Worm (Caenorhabditis elegans) whole organism, midembryonic: ENCODE measurements around the gene fbxc-19.
"Not testable (repeated sequence)": the region's sequence is repeated elsewhere in the genome, so short reads cannot be mapped to it uniquely, and the experiment has no call there.

Source experiments
- T22C8.4 ChIP-seq: fragments of 200-800 bp; sonication (Bioruptor generic); IDR thresholded peaks from 2 replicates; pipeline ENCODE4 v1.3.6; 2022; ENCODE audit warnings: missing genetic modification characterization, missing compliant biosample characterization
- cog-1 ChIP-seq: sonication (generic microtip); optimal IDR thresholded peaks from 2 replicates; lab custom pipeline; 2016; ENCODE audit warnings: missing genetic modification characterization, missing compliant biosample characterization
- flt-1 ChIP-seq: fragments of 200-800 bp; sonication (Bioruptor generic); IDR thresholded peaks from 2 replicates; pipeline ENCODE4 v1.3.6; 2022; ENCODE audit warnings: missing genetic modification characterization, missing compliant biosample characterization
- klf-2 ChIP-seq: fragments of 200-800 bp; sonication (Bioruptor generic); conservative IDR thresholded peaks from 2 replicates; pipeline ENCODE4 v1.3.6; 2022; ENCODE audit warnings: missing genetic modification reagents, missing genetic modification characterization, missing compliant biosample characterization
- med-1 ChIP-seq: sonication (generic microtip); optimal IDR thresholded peaks from 2 replicates; lab custom pipeline; 2017; ENCODE audit warnings: missing genetic modification characterization, mild to moderate bottlenecking, missing compliant biosample characterization, antibody characterized with exemption, missing genetic modification reagents; ENCODE audit not compliant: insufficient read depth
- ref-1 ChIP-seq: fragments of 200-800 bp; sonication (Bioruptor generic); conservative IDR thresholded peaks from 2 replicates; pipeline ENCODE4 v1.3.6; 2022; ENCODE audit warnings: missing genetic modification reagents, missing genetic modification characterization, missing compliant biosample characterization
- tab-1 ChIP-seq: fragments of 200-800 bp; sonication (Bioruptor generic); IDR thresholded peaks from 2 replicates; pipeline ENCODE4 v1.3.6; 2022; ENCODE audit warnings: missing genetic modification characterization, missing compliant biosample characterization
- ztf-23 ChIP-seq: fragments of 200-800 bp; sonication (Bioruptor generic); IDR thresholded peaks from 2 replicates; pipeline ENCODE4 v1.3.6; 2022; ENCODE audit warnings: missing genetic modification reagents, missing genetic modification characterization, missing compliant biosample characterization
- ztf-29 ChIP-seq: fragments of 200-800 bp; sonication (Bioruptor generic); IDR thresholded peaks from 2 replicates; pipeline ENCODE4 v1.3.6; 2022; ENCODE audit warnings: missing genetic modification reagents, missing genetic modification characterization, missing compliant biosample characterization

Gene fbxc-19

ce11 chrII:1848109-1848508 is 27.8 kb downstream of the fbxc-19 start, which contains the start of gene fbxb-97:
Gene fbxb-97, minus strand, starts transcription at chrII:1848161.
- TF ChIP-seq ztf-29 = no peak
- TF ChIP-seq flt-1 (GFP tag; lab: Robert Waterston, UW) = no peak
- no peak for TF ChIP-seq tab-1 (GFP tag; lab: Robert Waterston, UW)
- no peak for TF ChIP-seq cog-1
- no peak for TF ChIP-seq ztf-23 (GFP tag; lab: Robert Waterston, UW)
- no peak for TF ChIP-seq klf-2
- TF ChIP-seq ref-1 (GFP tag; lab: Robert Waterston, UW) = no peak
- no peak for TF ChIP-seq med-1 (GFP tag; lab: Kevin White, UChicago)
- no peak for TF ChIP-seq T22C8.4

ce11 chrII:1850299-1850698 is 30.0 kb downstream of the fbxc-19 start, which contains the start of gene fbxb-96:
Gene fbxb-96, minus strand, starts transcription at chrII:1850399.
- TF ChIP-seq cog-1 (no peak), flt-1 (GFP tag; lab: Robert Waterston, UW) (no peak), ztf-29 (no peak), med-1 (GFP tag; lab: Kevin White, UChicago) (no peak), T22C8.4 (no peak), ref-1 (GFP tag; lab: Robert Waterston, UW) (no peak), ztf-23 (GFP tag; lab: Robert Waterston, UW) (no peak), klf-2 (no peak), tab-1 (GFP tag; lab: Robert Waterston, UW) (no peak)

ce11 chrII:1850840-1851294 is 30.6 kb downstream of the fbxc-19 start, which contains the start of gene C52E2.3:
Gene C52E2.3, plus strand, starts transcription at chrII:1851244.
- TF ChIP-seq med-1 (GFP tag; lab: Kevin White, UChicago) (no peak), klf-2 (no peak), ztf-23 (GFP tag; lab: Robert Waterston, UW) (no peak), cog-1 (no peak), flt-1 (GFP tag; lab: Robert Waterston, UW) (no peak), T22C8.4 (no peak), tab-1 (GFP tag; lab: Robert Waterston, UW) (no peak)

- no peak for TF ChIP-seq ztf-23 (GFP tag; lab: Robert Waterston, UW)
- TF ChIP-seq tab-1 (GFP tag; lab: Robert Waterston, UW) = no peak
- no peak for TF ChIP-seq ztf-29
- no peak for TF ChIP-seq ref-1 (GFP tag; lab: Robert Waterston, UW)
- no peak for TF ChIP-seq T22C8.4
- TF ChIP-seq med-1 (GFP tag; lab: Kevin White, UChicago) = no peak
- TF ChIP-seq klf-2 = no peak
- TF ChIP-seq cog-1 = no peak
- TF ChIP-seq flt-1 (GFP tag; lab: Robert Waterston, UW) = no peak
These were observed 31.4 kb downstream of the fbxc-19 start for ce11 chrII:1851716-1852115.

ce11 chrII:1852503-1852902 is 32.2 kb downstream of the fbxc-19 start, which contains the start of gene C52E2.2:
Gene C52E2.2, plus strand, starts transcription at chrII:1852803.
- TF ChIP-seq cog-1 (no peak), ztf-23 (GFP tag; lab: Robert Waterston, UW) (no peak), flt-1 (GFP tag; lab: Robert Waterston, UW) (no peak)

- TF ChIP-seq med-1 (GFP tag; lab: Kevin White, UChicago); cog-1; flt-1 (GFP tag; lab: Robert Waterston, UW): not testable (repeated sequence)
These were observed 33.8 kb downstream of the fbxc-19 start, which contains the start of gene fbxb-95 for ce11 chrII:1854094-1854493. Gene fbxb-95, plus strand, starts transcription at chrII:1854394.

ce11 chrII:1861285-1861793 is 41.1 kb downstream of the fbxc-19 start, which contains the start of gene C16C4.18:
Gene C16C4.18, minus strand, starts transcription at chrII:1861335.
- not testable (repeated sequence) for TF ChIP-seq cog-1; flt-1 (GFP tag; lab: Robert Waterston, UW); klf-2

ce11 chrII:1862334-1862733 is 42.1 kb downstream of the fbxc-19 start, which contains the start of gene fbxb-98:
Gene fbxb-98, plus strand, starts transcription at chrII:1862634.
- not testable (repeated sequence) for TF ChIP-seq tab-1 (GFP tag; lab: Robert Waterston, UW); ztf-29; med-1 (GFP tag; lab: Kevin White, UChicago)

- TF ChIP-seq ref-1 (GFP tag; lab: Robert Waterston, UW) (no peak), tab-1 (GFP tag; lab: Robert Waterston, UW) (no peak), ztf-23 (GFP tag; lab: Robert Waterston, UW) (no peak)
These were observed 44.0 kb downstream of the fbxc-19 start, which contains the start of gene C16C4.17 for ce11 chrII:1864278-1864677. Gene C16C4.17, plus strand, starts transcription at chrII:1864578.

ce11 chrII:1865683-1866431 is 45.6 kb downstream of the fbxc-19 start, which contains the start of gene math-15:
Gene math-15, plus strand, starts transcription at chrII:1866381.
- TF ChIP-seq med-1 (GFP tag; lab: Kevin White, UChicago) = no peak
